Fruit fly (Drosophila melanogaster): ENCODE results near the gene homer.

The homer gene

dm6 chr2L:6698387-6698786, 24.8 kb downstream of the homer start (continued):
- peak; percentile 47 for TF ChIP-seq CG1233 (GFP tag; optimal IDR thresholded peaks at IDR 0.05)
- peak; percentile 29 for TF ChIP-seq Hr3 (GFP tag; optimal IDR thresholded peaks at IDR 0.05)
- TF ChIP-seq Atf3 (GFP tag; optimal IDR thresholded peaks at IDR 0.05), result peak; percentile 6
- TF ChIP-seq CG16815 (GFP tag; optimal IDR thresholded peaks at IDR 0.05), result no peak
- peak; percentile 27 for TF ChIP-seq Hsf (GFP tag; optimal IDR thresholded peaks at IDR 0.05)
- peak; percentile 90 for TF ChIP-seq Ets65A (GFP tag)
- TF ChIP-seq CG12299 (tag; optimal IDR thresholded peaks at IDR 0.05), result no peak
- peak; percentile 45 for TF ChIP-seq Blimp-1 (GFP tag; optimal IDR thresholded peaks at IDR 0.05)
- TF ChIP-seq HHEX (GFP tag; optimal IDR thresholded peaks at IDR 0.05), result peak; percentile 6
- TF ChIP-seq Sox102F (GFP tag; optimal IDR thresholded peaks at IDR 0.05), result peak; percentile 59
- TF ChIP-seq ind (GFP tag; optimal IDR thresholded peaks at IDR 0.05), result peak; percentile 49
- peak; percentile 62 for TF ChIP-seq CG9727 (GFP tag; optimal IDR thresholded peaks at IDR 0.05)
- no peak for TF ChIP-seq CG10431 (GFP tag; optimal IDR thresholded peaks at IDR 0.05)
- TF ChIP-seq knrl (GFP tag; IDR thresholded peaks at IDR 0.05; ENCODE audit: partially characterized antibody), result no peak
- TF ChIP-seq CG15514 (GFP tag; optimal IDR thresholded peaks at IDR 0.05), result no peak
- TF ChIP-seq CG8359 (GFP tag; optimal IDR thresholded peaks at IDR 0.05; ENCODE audit: borderline replicate concordance), result no peak
- TF ChIP-seq slbo (GFP tag; IDR thresholded peaks at IDR 0.05), result peak; percentile 71
- TF ChIP-seq bowl (GFP tag; IDR thresholded peaks at IDR 0.05), result no peak
- TF ChIP-seq CG17359 (tag; optimal IDR thresholded peaks at IDR 0.05), result peak; percentile 31
- TF ChIP-seq cwo (GFP tag; optimal IDR thresholded peaks at IDR 0.05), result no peak
- TF ChIP-seq CG2202 (tag; optimal IDR thresholded peaks at IDR 0.05), result no peak
- TF ChIP-seq CG32532 (GFP tag; IDR thresholded peaks at IDR 0.05), result no peak; the same call in 1 of the 2 replicates
- peak; percentile 39 for TF ChIP-seq nmo (GFP tag; optimal IDR thresholded peaks at IDR 0.05)
- TF ChIP-seq oc (tag; optimal IDR thresholded peaks at IDR 0.05), result peak; percentile 24
- TF ChIP-seq PHDP (tag; optimal IDR thresholded peaks at IDR 0.05), result peak; percentile 29
- TF ChIP-seq zen (tag; optimal IDR thresholded peaks at IDR 0.05), result peak; percentile 68
- peak; percentile 16 for TF ChIP-seq CG9817 (tag; optimal IDR thresholded peaks at IDR 0.05)
- peak; percentile 50 for TF ChIP-seq CG8924 (tag; optimal IDR thresholded peaks at IDR 0.05)
- TF ChIP-seq CG11398 (GFP tag; optimal IDR thresholded peaks at IDR 0.05), result no peak
- TF ChIP-seq sim (GFP tag; IDR thresholded peaks at IDR 0.05), result no peak
- peak; percentile 40 for TF ChIP-seq CG12391 (tag; optimal IDR thresholded peaks at IDR 0.05)
- no peak for TF ChIP-seq kah (GFP tag; optimal IDR thresholded peaks at IDR 0.05)
- no peak for TF ChIP-seq Jarid2 (GFP tag; optimal IDR thresholded peaks at IDR 0.05)
- TF ChIP-seq Taf1 (GFP tag; IDR thresholded peaks at IDR 0.05), result no peak
- peak; percentile 20; the same call in 1 of the 3 replicates for TF ChIP-seq CG11695 (GFP tag; IDR thresholded peaks at IDR 0.05)
- TF ChIP-seq CG15269 (tag; optimal IDR thresholded peaks at IDR 0.05), result peak; percentile 58
- no peak for TF ChIP-seq CG16779 (GFP tag; IDR thresholded peaks at IDR 0.05)
- TF ChIP-seq shn (GFP tag; optimal IDR thresholded peaks at IDR 0.05), result no peak
- TF ChIP-seq gem (tag; optimal IDR thresholded peaks at IDR 0.05), result peak; percentile 64
- TF ChIP-seq CG7786 (GFP tag; optimal IDR thresholded peaks at IDR 0.05), result peak; percentile 31
- TF ChIP-seq Hand (GFP tag; optimal IDR thresholded peaks at IDR 0.05), result no peak
- peak; percentile 18 for TF ChIP-seq Six4 (GFP tag; optimal IDR thresholded peaks at IDR 0.05)
- TF ChIP-seq pzg (GFP tag; optimal IDR thresholded peaks at IDR 0.05), result no peak
- peak; percentile 74; the same call in 2 of the 3 replicates for TF ChIP-seq zfh1 (GFP tag; IDR thresholded peaks at IDR 0.05)
- TF ChIP-seq wor (GFP tag; IDR thresholded peaks at IDR 0.05), result no peak
- no peak for TF ChIP-seq Usf (GFP tag; optimal IDR thresholded peaks at IDR 0.05)
- no peak for TF ChIP-seq CG1529 (GFP tag; optimal IDR thresholded peaks at IDR 0.05)
- TF ChIP-seq gce (GFP tag; IDR thresholded peaks at IDR 0.05), result no peak
- peak; percentile 49; the same call in 1 of the 2 replicates for TF ChIP-seq CG14667 (GFP tag; IDR thresholded peaks at IDR 0.05)
- TF ChIP-seq Mrtf (GFP tag; IDR thresholded peaks at IDR 0.05), result peak; percentile 62; the same call in 1 of the 3 replicates
- peak; percentile 43; the same call in 1 of the 2 replicates for TF ChIP-seq CG6689 (GFP tag; IDR thresholded peaks at IDR 0.05)
